Fruit fly (Drosophila melanogaster) whole organism, embryonic: ENCODE results near the gene GstD8.
A peak's percentile ranks its signal among the peaks of the same experiment; 100 is the strongest.

Experiments used
- CG10431 ChIP-seq: fragments of 200-800 bp; sonication (Bioruptor generic); optimal IDR thresholded peaks from 3 replicates; lab custom pipeline; 2018; ENCODE audit warnings: missing biosample characterization, mild to moderate bottlenecking, missing genetic modification characterization
- CG10979 ChIP-seq: fragments of 200-800 bp; sonication (Bioruptor generic); optimal IDR thresholded peaks from 2 replicates; lab custom pipeline; 2018; ENCODE audit warnings: missing biosample characterization, mild to moderate bottlenecking, missing genetic modification characterization, moderate library complexity
- CG11085 ChIP-seq: fragments of 200-800 bp; sonication (Bioruptor generic); IDR thresholded peaks from 2 replicates; pipeline ENCODE4 v1.3.6; 2022; ENCODE audit warnings: missing biosample characterization, missing genetic modification characterization
- CG11695 ChIP-seq: fragments of 200-800 bp; sonication (Bioruptor generic); IDR thresholded peaks from 3 replicates; pipeline ENCODE4 v1.3.6; 2022; ENCODE audit warnings: missing biosample characterization, missing genetic modification characterization
- CG12104 ChIP-seq: fragments of 200-800 bp; sonication (Bioruptor generic); optimal IDR thresholded peaks from 3 replicates; lab custom pipeline; 2016; ENCODE audit warnings: missing biosample characterization, missing genetic modification characterization
- CG12391 ChIP-seq: fragments of 200-800 bp; sonication (Bioruptor generic); optimal IDR thresholded peaks from 3 replicates; lab custom pipeline; 2018; ENCODE audit warnings: missing biosample characterization, mild to moderate bottlenecking, missing genetic modification characterization, moderate library complexity
- CG13123 ChIP-seq: fragments of 200-800 bp; sonication (Bioruptor generic); optimal IDR thresholded peaks from 2 replicates; lab custom pipeline; 2016; ENCODE audit warnings: missing biosample characterization, missing genetic modification characterization
- CG13287 ChIP-seq: fragments of 200-800 bp; sonication (Bioruptor generic); IDR thresholded peaks from 2 replicates; pipeline ENCODE4 v1.3.6; 2022; ENCODE audit warnings: missing biosample characterization, missing genetic modification characterization; ENCODE audit not compliant: partially characterized antibody
- CG15269 ChIP-seq: fragments of 200-800 bp; sonication (Bioruptor generic); optimal IDR thresholded peaks from 2 replicates; lab custom pipeline; 2018; ENCODE audit warnings: missing biosample characterization, mild to moderate bottlenecking, missing genetic modification characterization, moderate library complexity
- CG15514 ChIP-seq: fragments of 200-800 bp; sonication (Bioruptor generic); optimal IDR thresholded peaks from 3 replicates; lab custom pipeline; 2017; ENCODE audit warnings: missing biosample characterization, missing genetic modification characterization, mild to moderate bottlenecking, moderate library complexity, missing genetic modification reagents
- CG15696 ChIP-seq: fragments of 200-800 bp; sonication (Bioruptor generic); optimal IDR thresholded peaks from 2 replicates; lab custom pipeline; 2019; ENCODE audit warnings: missing biosample characterization, mild to moderate bottlenecking, missing genetic modification characterization, moderate library complexity
- CG17912 ChIP-seq: fragments of 200-800 bp; sonication (Bioruptor generic); optimal IDR thresholded peaks from 2 replicates; lab custom pipeline; 2018; ENCODE audit warnings: missing biosample characterization, mild to moderate bottlenecking, missing genetic modification characterization
- CG18262 ChIP-seq: fragments of 200-800 bp; optimal IDR thresholded peaks from 3 replicates; lab custom pipeline; 2019; ENCODE audit warnings: missing biosample characterization, mild to moderate bottlenecking, missing genetic modification characterization, moderate library complexity
- CG1832 ChIP-seq: fragments of 200-800 bp; sonication (Bioruptor generic); optimal IDR thresholded peaks from 2 replicates; lab custom pipeline; 2017; ENCODE audit warnings: missing biosample characterization, mild to moderate bottlenecking, missing genetic modification characterization, inconsistent platforms
- CG30020 ChIP-seq: fragments of 200-800 bp; optimal IDR thresholded peaks from 2 replicates; lab custom pipeline; 2019; ENCODE audit warnings: missing biosample characterization, mild to moderate bottlenecking, missing genetic modification characterization, moderate library complexity
- CG30403 ChIP-seq: fragments of 200-800 bp; sonication (Bioruptor generic); optimal IDR thresholded peaks from 3 replicates; lab custom pipeline; 2016; ENCODE audit warnings: missing biosample characterization, missing genetic modification characterization
- CG34224 ChIP-seq: fragments of 200-800 bp; sonication (Bioruptor generic); IDR thresholded peaks from 3 replicates; pipeline ENCODE4 v1.3.6; 2022; ENCODE audit warnings: missing biosample characterization, missing genetic modification characterization; ENCODE audit not compliant: partially characterized antibody
- CG4282 ChIP-seq: fragments of 200-800 bp; sonication (Bioruptor generic); optimal IDR thresholded peaks from 2 replicates; lab custom pipeline; 2016; ENCODE audit warnings: missing biosample characterization, missing genetic modification characterization
- CG4730 ChIP-seq: fragments of 200-800 bp; sonication (Bioruptor generic); IDR thresholded peaks from 2 replicates; pipeline ENCODE4 v1.3.6; 2022; ENCODE audit warnings: missing biosample characterization, missing genetic modification characterization
- CG4820 ChIP-seq: fragments of 200-800 bp; sonication (Bioruptor generic); optimal IDR thresholded peaks from 3 replicates; lab custom pipeline; 2016; ENCODE audit warnings: missing biosample characterization, missing genetic modification characterization
- CG8765 ChIP-seq: fragments of 200-800 bp; sonication (Bioruptor generic); IDR thresholded peaks from 2 replicates; pipeline ENCODE4 v1.3.6; 2022; ENCODE audit warnings: missing biosample characterization, missing genetic modification characterization
- Camta ChIP-seq: fragments of 200-800 bp; sonication (Bioruptor generic); optimal IDR thresholded peaks from 2 replicates; lab custom pipeline; 2016; ENCODE audit warnings: missing biosample characterization, missing genetic modification characterization
- CoRest ChIP-seq: fragments of 200-800 bp; sonication (Bioruptor generic); optimal IDR thresholded peaks from 3 replicates; lab custom pipeline; 2018; ENCODE audit warnings: missing biosample characterization, mild to moderate bottlenecking, missing genetic modification characterization, moderate library complexity
- Deaf1 ChIP-seq: fragments of 200-800 bp; optimal IDR thresholded peaks from 3 replicates; lab custom pipeline; 2019; ENCODE audit warnings: missing biosample characterization, mild to moderate bottlenecking, missing genetic modification characterization, moderate library complexity
- Dek ChIP-seq: fragments of 200-800 bp; sonication (Bioruptor generic); optimal IDR thresholded peaks from 3 replicates; lab custom pipeline; 2019; ENCODE audit warnings: missing biosample characterization, mild to moderate bottlenecking, missing genetic modification characterization, moderate library complexity
- HLH4C ChIP-seq: fragments of 200-800 bp; sonication (Bioruptor generic); IDR thresholded peaks from 3 replicates; pipeline ENCODE4 v1.3.6; 2022; ENCODE audit warnings: missing biosample characterization, missing genetic modification characterization; ENCODE audit not compliant: partially characterized antibody
- Med ChIP-seq: fragments of 200-800 bp; sonication (Bioruptor generic); peaks from one replicate; lab custom pipeline; 2016; ENCODE audit warnings: missing biosample characterization, missing genetic modification characterization, mild to moderate bottlenecking, inconsistent platforms, moderate library complexity
- NC2β ChIP-seq: fragments of 200-800 bp; sonication (Bioruptor generic); optimal IDR thresholded peaks from 2 replicates; lab custom pipeline; 2016; ENCODE audit warnings: missing biosample characterization, missing genetic modification characterization
- Oli ChIP-seq: fragments of 200-800 bp; sonication (Bioruptor generic); optimal IDR thresholded peaks from 2 replicates; lab custom pipeline; 2018; ENCODE audit warnings: missing biosample characterization, mild to moderate bottlenecking, missing genetic modification characterization, moderate library complexity
- PHDP ChIP-seq: fragments of 200-800 bp; sonication (Bioruptor generic); optimal IDR thresholded peaks from 3 replicates; lab custom pipeline; 2018; ENCODE audit warnings: missing biosample characterization, mild to moderate bottlenecking, missing genetic modification characterization, moderate library complexity
- Ssrp ChIP-seq: fragments of 200-800 bp; sonication (Bioruptor generic); optimal IDR thresholded peaks from 2 replicates; lab custom pipeline; 2018; ENCODE audit warnings: missing biosample characterization, mild to moderate bottlenecking, missing genetic modification characterization, moderate library complexity
- Vsx1 ChIP-seq: fragments of 200-800 bp; sonication (Bioruptor generic); optimal IDR thresholded peaks from 2 replicates; lab custom pipeline; 2017; ENCODE audit warnings: missing biosample characterization, mild to moderate bottlenecking, missing genetic modification characterization, missing genetic modification reagents
- cas ChIP-seq: fragments of 200-800 bp; sonication (Bioruptor generic); IDR thresholded peaks from 2 replicates; pipeline ENCODE4 v1.3.6; 2022; ENCODE audit warnings: missing biosample characterization, missing genetic modification characterization
- ci ChIP-seq: fragments of 200-800 bp; sonication (Bioruptor generic); IDR thresholded peaks from 3 replicates; pipeline ENCODE4 v1.3.6; 2022; ENCODE audit warnings: missing biosample characterization, missing genetic modification characterization
- corto ChIP-seq: fragments of 200-800 bp; sonication (Bioruptor generic); optimal IDR thresholded peaks from 2 replicates; lab custom pipeline; 2016; ENCODE audit warnings: missing biosample characterization, mild to moderate bottlenecking, missing genetic modification characterization, moderate library complexity
- ewg ChIP-seq: fragments of 200-800 bp; sonication (Bioruptor generic); optimal IDR thresholded peaks from 3 replicates; lab custom pipeline; 2017; ENCODE audit warnings: mild to moderate bottlenecking, missing biosample characterization, missing genetic modification reagents, missing genetic modification characterization
- exex ChIP-seq: fragments of 200-800 bp; sonication (Bioruptor generic); optimal IDR thresholded peaks from 4 replicates; lab custom pipeline; 2018; ENCODE audit warnings: missing biosample characterization, mild to moderate bottlenecking, missing genetic modification characterization, moderate library complexity
- gce ChIP-seq: fragments of 200-800 bp; sonication (Bioruptor generic); IDR thresholded peaks from 3 replicates; pipeline ENCODE4 v1.3.6; 2022; ENCODE audit warnings: missing biosample characterization, missing genetic modification characterization
- insv ChIP-seq, 2 experiments: fragments of 200-800 bp; sonication (Bioruptor generic); optimal IDR thresholded peaks; 3 replicates each; lab custom pipeline; 2016 to 2018; ENCODE audit warnings: missing biosample characterization in 2 of 2, missing genetic modification characterization in 2 of 2
- lbe ChIP-seq: fragments of 200-800 bp; sonication (Bioruptor generic); optimal IDR thresholded peaks from 2 replicates; lab custom pipeline; 2016; ENCODE audit warnings: missing biosample characterization, mild to moderate bottlenecking, missing genetic modification characterization
- lmd ChIP-seq: fragments of 200-800 bp; sonication (Bioruptor generic); IDR thresholded peaks from 2 replicates; pipeline ENCODE4 v1.3.6; 2022; ENCODE audit warnings: missing biosample characterization, missing genetic modification characterization
- luna ChIP-seq: fragments of 200-800 bp; sonication (Bioruptor generic); optimal IDR thresholded peaks from 2 replicates; lab custom pipeline; 2016; ENCODE audit warnings: missing biosample characterization, missing genetic modification characterization
- sug ChIP-seq: fragments of 200-800 bp; optimal IDR thresholded peaks from 2 replicates; lab custom pipeline; 2019; ENCODE audit warnings: missing biosample characterization, mild to moderate bottlenecking, missing genetic modification characterization, moderate library complexity
- tap ChIP-seq: fragments of 200-800 bp; optimal IDR thresholded peaks from 3 replicates; lab custom pipeline; 2019; ENCODE audit warnings: missing biosample characterization, mild to moderate bottlenecking, missing genetic modification characterization, moderate library complexity
- tin ChIP-seq: fragments of 200-800 bp; sonication (Bioruptor generic); optimal IDR thresholded peaks from 3 replicates; lab custom pipeline; 2016; ENCODE audit warnings: missing biosample characterization, missing genetic modification characterization
- unpg ChIP-seq: fragments of 200-800 bp; sonication (Bioruptor generic); optimal IDR thresholded peaks from 3 replicates; lab custom pipeline; 2018; ENCODE audit warnings: missing biosample characterization, mild to moderate bottlenecking, missing genetic modification characterization, moderate library complexity
- vvl ChIP-seq: fragments of 200-800 bp; sonication (Bioruptor generic); IDR thresholded peaks from 2 replicates; pipeline ENCODE4 v1.3.6; 2022; ENCODE audit warnings: missing biosample characterization, missing genetic modification characterization

Gene GstD8

dm6 chr3R:12406235-12407196 is 26.7 kb downstream of the GstD8 start, which contains the start of gene CG5167 (continued):
- TF ChIP-seq CG30403 (GFP tag; lab: Kevin White, UChicago) (peak; percentile 34), CG11085 (GFP tag; lab: Robert Waterston, UW) (no peak), CG1832 (no peak), HLH4C (peak; percentile 39; the same call in 2 of the 3 replicates), Camta (peak; percentile 32), CG12391 (peak; percentile 72), Ssrp (peak; percentile 14), corto (GFP tag; lab: Kevin White, UChicago) (peak; percentile 35), lbe (peak; percentile 12), CG15514 (GFP tag; lab: Kevin White, UChicago) (peak; percentile 51), unpg (GFP tag; lab: Kevin White, UChicago) (peak; percentile 70), Med (GFP tag; lab: Kevin White, UChicago) (peak; percentile 55), Deaf1 (tag; lab: Kevin White, UChicago) (peak; percentile 50), luna (GFP tag; lab: Kevin White, UChicago) (peak; percentile 22), CG18262 (tag; lab: Kevin White, UChicago) (peak; percentile 58), Dek (tag; lab: Kevin White, UChicago) (peak; percentile 47), ewg (GFP tag; lab: Kevin White, UChicago) (no peak), vvl (GFP tag; lab: Robert Waterston, UW) (peak; percentile 49; the same call in 1 of the 2 replicates), CG13123 (GFP tag; lab: Kevin White, UChicago) (no peak), CG4820 (peak; percentile 99), gce (GFP tag; lab: Robert Waterston, UW) (0 out of 3 replicates have a peak, but pooled peaks have one; percentile 30), exex (tag; lab: Kevin White, UChicago) (peak; percentile 89), CG11695 (GFP tag; lab: Robert Waterston, UW) (peak; percentile 27; the same call in 1 of the 3 replicates), ci (GFP tag; lab: Robert Waterston, UW) (peak; percentile 43; the same call in 1 of the 3 replicates), NC2β (GFP tag; lab: Kevin White, UChicago) (no peak), CG15696 (tag; lab: Kevin White, UChicago) (peak; percentile 39), CG4730 (GFP tag; lab: Robert Waterston, UW) (peak; percentile 8; the same call in 1 of the 2 replicates), Oli (tag; lab: Kevin White, UChicago) (peak; percentile 2), cas (no peak), CG10431 (no peak), CG8765 (GFP tag; lab: Robert Waterston, UW) (0 out of 2 replicates have a peak, but pooled peaks have one; percentile 5), CG12104 (GFP tag; lab: Kevin White, UChicago) (peak; percentile 36), insv (GFP tag; optimal IDR thresholded peaks at IDR 0.05; lab: Kevin White, UChicago) (peak in 1 of 2 experiments; percentile 4), lmd (peak; percentile 16; the same call in 1 of the 2 replicates), tin (GFP tag; lab: Kevin White, UChicago) (peak; percentile 18), CG34224 (peak; percentile 43; the same call in 2 of the 3 replicates), CoRest (peak; percentile 45), CG10979 (tag; lab: Kevin White, UChicago) (peak; percentile 61), CG13287 (peak; percentile 52; the same call in 1 of the 2 replicates), CG15269 (peak; percentile 47), Vsx1 (GFP tag; lab: Kevin White, UChicago) (peak; percentile 9), CG30020 (tag; lab: Kevin White, UChicago) (peak; percentile 5), CG4282 (peak; percentile 18), PHDP (tag; lab: Kevin White, UChicago) (peak; percentile 66), tap (tag; lab: Kevin White, UChicago) (peak; percentile 60), CG17912 (GFP tag; lab: Kevin White, UChicago) (no peak), sug (tag; lab: Kevin White, UChicago) (peak; percentile 36)
